Fruit fly (Drosophila melanogaster): ENCODE measurements around the gene CG42762.

The CG42762 gene

dm6 chr2L:8097964-8098945, 45.6 kb downstream of the CG42762 start (continued):
- TF ChIP-seq NC2β (GFP tag; optimal IDR thresholded peaks at IDR 0.05) = no peak
- TF ChIP-seq ato (GFP tag; IDR thresholded peaks at IDR 0.05; ENCODE audit: partially characterized antibody) = no peak
- no peak for TF ChIP-seq Hand (GFP tag; optimal IDR thresholded peaks at IDR 0.05)
- no peak for TF ChIP-seq Doc2 (GFP tag; IDR thresholded peaks at IDR 0.05)
- no peak for TF ChIP-seq CG13624 (GFP tag; optimal IDR thresholded peaks at IDR 0.05)
- TF ChIP-seq CG14965 (GFP tag; optimal IDR thresholded peaks at IDR 0.05; ENCODE audit: borderline replicate concordance) = no peak
- TF ChIP-seq Hr51 (GFP tag; optimal IDR thresholded peaks at IDR 0.05) = peak in 1 of 2 experiments; percentile 2
- no peak for TF ChIP-seq da (GFP tag; optimal IDR thresholded peaks at IDR 0.05)
- TF ChIP-seq CG12659 (GFP tag; optimal IDR thresholded peaks at IDR 0.05) = no peak
- peak; percentile 55 for TF ChIP-seq sens (GFP tag)
- no peak for TF ChIP-seq CG6272 (GFP tag; IDR thresholded peaks at IDR 0.05)
- TF ChIP-seq CG6765 (GFP tag; optimal IDR thresholded peaks at IDR 0.05) = no peak
- no peak for TF ChIP-seq TFAM (GFP tag; optimal IDR thresholded peaks at IDR 0.05)
- no peak for TF ChIP-seq tll (GFP tag; optimal IDR thresholded peaks at IDR 0.05)
- no peak for TF ChIP-seq Ets97D (GFP tag; optimal IDR thresholded peaks at IDR 0.05)
- TF ChIP-seq Hr39 (optimal IDR thresholded peaks at IDR 0.05) = no peak
- TF ChIP-seq cad (GFP tag; optimal IDR thresholded peaks at IDR 0.05) = peak; percentile 66
- TF ChIP-seq cg (GFP tag; optimal IDR thresholded peaks at IDR 0.05) = peak; percentile 28
- no peak for TF ChIP-seq CG1603 (tag; optimal IDR thresholded peaks at IDR 0.05)
- no peak for TF ChIP-seq grau (tag; optimal IDR thresholded peaks at IDR 0.05)
- TF ChIP-seq CG2202 (tag; optimal IDR thresholded peaks at IDR 0.05) = no peak
- no peak for TF ChIP-seq btn (GFP tag; optimal IDR thresholded peaks at IDR 0.05)
- TF ChIP-seq CG1647 (GFP tag; optimal IDR thresholded peaks at IDR 0.05) = no peak
- no peak for TF ChIP-seq Deaf1 (tag; optimal IDR thresholded peaks at IDR 0.05)
- 0 out of 2 replicates have a peak, but pooled peaks have one; percentile 41 for TF ChIP-seq stc (GFP tag; IDR thresholded peaks at IDR 0.05)
- TF ChIP-seq CG6683 (GFP tag; optimal IDR thresholded peaks at IDR 0.05) = no peak
- no peak for TF ChIP-seq sisA (GFP tag; IDR thresholded peaks at IDR 0.05)
- no peak for TF ChIP-seq CG1792 (GFP tag; optimal IDR thresholded peaks at IDR 0.05)
- TF ChIP-seq eve (GFP tag; optimal IDR thresholded peaks at IDR 0.05) = peak in 1 of 2 experiments; percentile 8
- TF ChIP-seq jing (GFP tag; optimal IDR thresholded peaks at IDR 0.05) = no peak
- no peak for TF ChIP-seq Hey (tag; optimal IDR thresholded peaks at IDR 0.05)
- no peak for TF ChIP-seq Mad (GFP tag; optimal IDR thresholded peaks at IDR 0.05)
- TF ChIP-seq CG2120 (GFP tag; optimal IDR thresholded peaks at IDR 0.05) = peak; percentile 11
- TF ChIP-seq Eip74EF (GFP tag; optimal IDR thresholded peaks at IDR 0.05) = no peak
- no peak for TF ChIP-seq Nf-YA (GFP tag; IDR thresholded peaks at IDR 0.05)
- no peak for TF ChIP-seq CG4617 (GFP tag; optimal IDR thresholded peaks at IDR 0.05; ENCODE audit: borderline replicate concordance)
- no peak for TF ChIP-seq CG8478 (optimal IDR thresholded peaks at IDR 0.05)
- TF ChIP-seq CG17328 (GFP tag; IDR thresholded peaks at IDR 0.05) = no peak
- peak; percentile 97 for TF ChIP-seq CG6654 (GFP tag; optimal IDR thresholded peaks at IDR 0.05)
- no peak for TF ChIP-seq fd96Cb (tag; optimal IDR thresholded peaks at IDR 0.05)
- no peak for TF ChIP-seq Tbp (GFP tag; optimal IDR thresholded peaks at IDR 0.05)
- no peak for TF ChIP-seq NFAT (GFP tag; IDR thresholded peaks at IDR 0.05)
- no peak for TF ChIP-seq bigmax (GFP tag; optimal IDR thresholded peaks at IDR 0.05)
- TF ChIP-seq Bteb2 (GFP tag; optimal IDR thresholded peaks at IDR 0.05) = no peak
- no peak for TF ChIP-seq Meics (GFP tag; optimal IDR thresholded peaks at IDR 0.05)
- TF ChIP-seq CkIIα-i1 (GFP tag; IDR thresholded peaks at IDR 0.05) = no peak
- TF ChIP-seq D19B (GFP tag; optimal IDR thresholded peaks at IDR 0.05) = no peak
- TF ChIP-seq CG11085 (GFP tag; IDR thresholded peaks at IDR 0.05) = no peak
- TF ChIP-seq CG7987 (GFP tag; optimal IDR thresholded peaks at IDR 0.05) = peak; percentile 88
